Fruit fly (Drosophila melanogaster): Measurements from ENCODE around the gene Oatp26F.

The Oatp26F gene

DNA sequence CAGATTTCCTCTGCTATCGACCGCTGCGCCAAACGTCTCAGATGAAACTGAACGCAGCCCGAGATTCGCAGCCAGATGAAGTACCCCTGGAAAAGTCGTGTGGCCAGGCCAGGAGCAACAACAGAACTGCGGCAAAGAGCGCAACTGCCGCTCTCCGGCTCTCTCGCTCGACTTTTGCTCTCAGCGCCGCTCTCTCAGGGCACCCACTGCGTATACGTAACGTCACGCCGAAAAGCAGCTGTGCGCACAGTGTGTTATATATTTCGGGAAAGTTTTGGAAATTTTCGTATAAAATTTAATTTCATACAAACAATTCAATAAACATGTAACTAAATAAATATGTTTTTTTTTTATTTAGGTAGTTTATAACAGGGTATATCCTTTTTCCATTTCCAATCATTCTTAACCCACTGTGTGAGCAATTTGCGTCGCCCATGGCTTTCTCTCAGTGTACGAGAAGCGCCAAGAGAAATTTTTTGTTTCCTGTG lies 31.1 kb downstream of the Oatp26F start, which contains the start of gene Dpp10:
TSS of gene Dpp10 (minus strand) at position 51 of the 488 bp plus-strand sequence.
- TF ChIP-seq CG7101 (tag; optimal IDR thresholded peaks at IDR 0.05), result peak; percentile 82
- peak; percentile 87 for TF ChIP-seq toe (GFP tag; optimal IDR thresholded peaks at IDR 0.05)
- TF ChIP-seq Crg-1 (GFP tag; optimal IDR thresholded peaks at IDR 0.05), result peak; percentile 5
- no peak for TF ChIP-seq cnc (optimal IDR thresholded peaks at IDR 0.05)
- TF ChIP-seq bab1 (GFP tag; optimal IDR thresholded peaks at IDR 0.05), result no peak
- peak; percentile 77 for TF ChIP-seq Hr96 (GFP tag; optimal IDR thresholded peaks at IDR 0.05)
- TF ChIP-seq kay (GFP tag; ENCODE audit: borderline replicate concordance), result peak; percentile 75
- TF ChIP-seq CG11617 (GFP tag; optimal IDR thresholded peaks at IDR 0.05), result peak; percentile 70
- TF ChIP-seq CG7045 (GFP tag; optimal IDR thresholded peaks at IDR 0.05), result peak; percentile 92
- TF ChIP-seq cic (GFP tag; optimal IDR thresholded peaks at IDR 0.05), result peak; percentile 47
- peak; percentile 54 for TF ChIP-seq pad (GFP tag; optimal IDR thresholded peaks at IDR 0.05)
- peak; percentile 90 for TF ChIP-seq CG5204 (GFP tag; optimal IDR thresholded peaks at IDR 0.05)
- no peak for TF ChIP-seq ovo (GFP tag; optimal IDR thresholded peaks at IDR 0.05)
- peak; percentile 84 for TF ChIP-seq Clk (GFP tag; optimal IDR thresholded peaks at IDR 0.05)
- TF ChIP-seq CG14711 (tag; optimal IDR thresholded peaks at IDR 0.05), result peak; percentile 63
- peak; percentile 90 for TF ChIP-seq CG33017 (tag; optimal IDR thresholded peaks at IDR 0.05)
- peak; percentile 93 for TF ChIP-seq CG12768 (GFP tag; optimal IDR thresholded peaks at IDR 0.05)
- TF ChIP-seq CG1620 (GFP tag; optimal IDR thresholded peaks at IDR 0.05), result peak; percentile 18
- peak; percentile 54 for TF ChIP-seq Mnt (GFP tag; optimal IDR thresholded peaks at IDR 0.05)
- peak; percentile 40 for TF ChIP-seq tj (GFP tag; optimal IDR thresholded peaks at IDR 0.05)

DNA sequence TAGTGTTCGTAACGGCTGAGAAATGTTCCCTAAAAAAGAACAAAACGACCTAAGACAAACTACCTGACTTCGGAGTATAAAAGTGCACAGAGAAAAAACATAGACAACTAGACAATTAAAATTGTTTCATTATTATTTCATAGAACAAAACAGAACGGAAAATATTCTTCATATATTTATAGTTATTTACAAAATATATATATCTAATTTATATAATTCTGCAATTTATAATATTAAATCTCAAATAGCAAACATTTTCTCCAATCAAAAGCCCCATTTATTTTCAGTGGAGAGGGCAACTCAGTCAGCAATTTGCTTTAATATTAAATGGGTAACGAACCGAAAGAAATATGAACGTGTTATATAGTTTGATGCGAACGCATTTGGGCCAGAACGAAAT lies 37.2 kb downstream of the Oatp26F start:
- no peak for TF ChIP-seq bab1 (GFP tag; optimal IDR thresholded peaks at IDR 0.05)
- no peak for TF ChIP-seq toe (GFP tag; optimal IDR thresholded peaks at IDR 0.05)
- no peak for TF ChIP-seq Crg-1 (GFP tag; optimal IDR thresholded peaks at IDR 0.05)
- no peak for TF ChIP-seq CG7045 (GFP tag; optimal IDR thresholded peaks at IDR 0.05)
- no peak for TF ChIP-seq CG11617 (GFP tag; optimal IDR thresholded peaks at IDR 0.05)
- no peak for TF ChIP-seq ovo (GFP tag; optimal IDR thresholded peaks at IDR 0.05)
- TF ChIP-seq CG12768 (GFP tag; optimal IDR thresholded peaks at IDR 0.05), result no peak
- TF ChIP-seq Hr96 (GFP tag; optimal IDR thresholded peaks at IDR 0.05), result no peak
- no peak for TF ChIP-seq kay (GFP tag; ENCODE audit: borderline replicate concordance)
- TF ChIP-seq tj (GFP tag; optimal IDR thresholded peaks at IDR 0.05), result no peak
- no peak for TF ChIP-seq CG7101 (tag; optimal IDR thresholded peaks at IDR 0.05)
- TF ChIP-seq cic (GFP tag; optimal IDR thresholded peaks at IDR 0.05), result no peak
- no peak for TF ChIP-seq Mnt (GFP tag; optimal IDR thresholded peaks at IDR 0.05)
- no peak for TF ChIP-seq cnc (optimal IDR thresholded peaks at IDR 0.05)
- TF ChIP-seq Clk (GFP tag; optimal IDR thresholded peaks at IDR 0.05), result no peak

DNA sequence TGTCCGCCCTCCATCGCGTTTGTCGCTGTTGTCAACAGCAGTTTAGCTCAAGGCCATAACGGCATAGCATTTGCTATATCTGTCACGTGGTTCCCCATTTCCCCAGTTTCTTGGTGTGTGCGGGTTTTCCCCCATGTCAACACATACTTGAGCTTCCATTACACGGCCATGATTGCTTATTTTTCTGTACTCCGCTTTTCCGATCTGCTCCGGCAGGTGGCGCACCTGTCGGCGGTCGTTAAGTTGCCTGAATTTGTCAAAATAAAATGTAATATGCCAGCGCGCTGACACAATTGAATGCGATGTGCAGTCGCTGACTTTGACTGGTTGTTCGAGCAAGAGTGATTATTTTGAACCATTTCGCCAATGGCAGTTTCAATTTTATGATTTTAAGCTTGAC lies 47.9 kb downstream of the Oatp26F start:
- TF ChIP-seq kay (GFP tag; ENCODE audit: borderline replicate concordance) (no peak), ovo (GFP tag; optimal IDR thresholded peaks at IDR 0.05) (no peak), CG33017 (tag; optimal IDR thresholded peaks at IDR 0.05) (no peak), bab1 (GFP tag; optimal IDR thresholded peaks at IDR 0.05) (no peak), CG14711 (tag; optimal IDR thresholded peaks at IDR 0.05) (no peak), CG7101 (tag; optimal IDR thresholded peaks at IDR 0.05) (no peak), toe (GFP tag; optimal IDR thresholded peaks at IDR 0.05) (no peak), cnc (optimal IDR thresholded peaks at IDR 0.05) (no peak), Hr96 (GFP tag; optimal IDR thresholded peaks at IDR 0.05) (no peak), cic (GFP tag; optimal IDR thresholded peaks at IDR 0.05) (no peak), CG5204 (GFP tag; optimal IDR thresholded peaks at IDR 0.05) (no peak), CG11617 (GFP tag; optimal IDR thresholded peaks at IDR 0.05) (no peak), Crg-1 (GFP tag; optimal IDR thresholded peaks at IDR 0.05) (no peak), tj (GFP tag; optimal IDR thresholded peaks at IDR 0.05) (no peak), pad (GFP tag; optimal IDR thresholded peaks at IDR 0.05) (no peak), Mnt (GFP tag; optimal IDR thresholded peaks at IDR 0.05) (no peak), Clk (GFP tag; optimal IDR thresholded peaks at IDR 0.05) (no peak), CG7045 (GFP tag; optimal IDR thresholded peaks at IDR 0.05) (no peak), CG1620 (GFP tag; optimal IDR thresholded peaks at IDR 0.05) (no peak), CG12768 (GFP tag; optimal IDR thresholded peaks at IDR 0.05) (no peak)

DNA sequence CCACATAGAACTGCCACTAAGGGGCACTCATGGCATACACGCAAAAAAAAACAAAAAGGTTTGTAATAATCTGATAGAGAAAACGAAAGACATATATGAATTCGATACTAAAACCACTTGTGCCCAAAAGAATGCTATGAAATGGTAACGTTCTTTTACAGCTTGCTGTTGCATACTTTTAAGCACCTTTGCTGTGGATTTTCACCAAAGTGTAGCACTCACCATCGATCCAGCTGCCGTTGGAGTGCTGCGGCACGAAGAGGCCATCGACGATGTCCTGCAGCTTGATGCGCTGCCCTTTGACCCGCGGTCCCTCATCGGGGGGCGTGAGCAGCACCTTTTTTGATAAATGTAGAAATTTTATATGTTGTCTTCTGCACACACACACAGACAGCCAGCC lies 53.2 kb downstream of the Oatp26F start:
- TF ChIP-seq CG11617 (GFP tag; optimal IDR thresholded peaks at IDR 0.05) (no peak), pad (GFP tag; optimal IDR thresholded peaks at IDR 0.05) (no peak), CG1620 (GFP tag; optimal IDR thresholded peaks at IDR 0.05) (no peak), CG33017 (tag; optimal IDR thresholded peaks at IDR 0.05) (no peak), Hr96 (GFP tag; optimal IDR thresholded peaks at IDR 0.05) (no peak), toe (GFP tag; optimal IDR thresholded peaks at IDR 0.05) (no peak), bab1 (GFP tag; optimal IDR thresholded peaks at IDR 0.05) (no peak), CG14711 (tag; optimal IDR thresholded peaks at IDR 0.05) (no peak), cic (GFP tag; optimal IDR thresholded peaks at IDR 0.05) (no peak), ovo (GFP tag; optimal IDR thresholded peaks at IDR 0.05) (no peak), tj (GFP tag; optimal IDR thresholded peaks at IDR 0.05) (no peak)

All from whole organism, adult.